Worm (Caenorhabditis elegans) whole organism, early embryonic: Measurements from ENCODE around the gene unc-84.

Source experiments
- B0310.2 ChIP-seq: sonication (generic microtip); optimal IDR thresholded peaks from 2 replicates; lab custom pipeline; 2016; ENCODE audit warnings: mild to moderate bottlenecking, missing genetic modification characterization, missing compliant biosample characterization
- F13C5.2 ChIP-seq: sonication (generic microtip); optimal IDR thresholded peaks from 2 replicates; lab custom pipeline; 2017; ENCODE audit warnings: mild to moderate bottlenecking, missing genetic modification characterization, inconsistent platforms, missing compliant biosample characterization
- aly-1 ChIP-seq: sonication (generic microtip); optimal IDR thresholded peaks from 2 replicates; lab custom pipeline; 2016; ENCODE audit warnings: missing genetic modification characterization, missing compliant biosample characterization
- ama-1 ChIP-seq: fragments of 150-350 bp; optimal IDR thresholded peaks from 2 replicates; lab custom pipeline; 2014
- ceh-13 ChIP-seq: fragments of 200-800 bp; sonication (Bioruptor generic); optimal IDR thresholded peaks from 2 replicates; lab custom pipeline; 2018; ENCODE audit warnings: mild to moderate bottlenecking, missing genetic modification characterization, missing compliant biosample characterization
- ceh-36 ChIP-seq: sonication (generic microtip); optimal IDR thresholded peaks from 2 replicates; lab custom pipeline; 2016; ENCODE audit warnings: missing genetic modification characterization, inconsistent platforms, missing compliant biosample characterization
- ets-7 ChIP-seq: sonication (generic microtip); optimal IDR thresholded peaks from 2 replicates; lab custom pipeline; 2016; ENCODE audit warnings: missing genotype, missing genetic modification characterization, missing compliant biosample characterization
- flt-1 ChIP-seq: fragments of 200-800 bp; sonication (Bioruptor generic); IDR thresholded peaks from 2 replicates; pipeline ENCODE4 v1.3.6; 2022; ENCODE audit warnings: missing genetic modification characterization, missing compliant biosample characterization
- hmbx-1 ChIP-seq: sonication (generic microtip); optimal IDR thresholded peaks from 2 replicates; lab custom pipeline; 2016; ENCODE audit warnings: mild to moderate bottlenecking, missing genetic modification characterization, missing compliant biosample characterization
- hmg-4 ChIP-seq: fragments of 200-800 bp; sonication (Bioruptor generic); optimal IDR thresholded peaks from 2 replicates; lab custom pipeline; 2018; ENCODE audit warnings: mild to moderate bottlenecking, missing genetic modification characterization, missing compliant biosample characterization
- hnd-1 ChIP-seq: sonication (generic microtip); optimal IDR thresholded peaks from 2 replicates; lab custom pipeline; 2016; ENCODE audit warnings: missing genetic modification characterization, missing compliant biosample characterization
- pes-1 ChIP-seq: fragments of 200-800 bp; sonication (Bioruptor generic); IDR thresholded peaks from 2 replicates; pipeline ENCODE4 v1.3.6; 2022; ENCODE audit warnings: missing genetic modification reagents, missing genetic modification characterization, missing compliant biosample characterization
- scrt-1 ChIP-seq: fragments of 200-800 bp; sonication (Bioruptor generic); IDR thresholded peaks from 2 replicates; pipeline ENCODE4 v1.3.6; 2022; ENCODE audit warnings: missing genetic modification characterization, missing compliant biosample characterization
- sea-1 ChIP-seq: fragments of 200-800 bp; sonication (Bioruptor generic); conservative IDR thresholded peaks from 2 replicates; pipeline ENCODE4 v1.3.6; 2022; ENCODE audit warnings: missing genetic modification characterization, missing compliant biosample characterization
- tbx-11 ChIP-seq: fragments of 200-800 bp; sonication (Bioruptor generic); IDR thresholded peaks from 2 replicates; pipeline ENCODE4 v1.3.6; 2022; ENCODE audit warnings: missing genetic modification characterization, missing compliant biosample characterization
- tbx-37 ChIP-seq: fragments of 200-800 bp; sonication (Bioruptor generic); conservative IDR thresholded peaks from 2 replicates; pipeline ENCODE4 v1.3.6; 2022; ENCODE audit warnings: missing genetic modification reagents, missing genetic modification characterization, missing compliant biosample characterization
- tra-4 ChIP-seq: sonication (generic microtip); optimal IDR thresholded peaks from 2 replicates; lab custom pipeline; 2017; ENCODE audit warnings: missing genetic modification characterization, missing compliant biosample characterization

unc-84 gene

ce11 chrX:13550890-13551289, 33.7 kb upstream of the unc-84 start, which contains the start of gene odr-1:
TSS of gene odr-1 (minus strand) at chrX:13550990.
- TF ChIP-seq tra-4 (tag; lab: Kevin White, UChicago) (no peak), hnd-1 (tag; lab: Kevin White, UChicago) (no peak), flt-1 (GFP tag; lab: Robert Waterston, UW) (no peak), hmbx-1 (tag; lab: Kevin White, UChicago) (no peak), F13C5.2 (no peak), ama-1 (lab: Kevin White, UChicago) (no peak), B0310.2 (tag; lab: Kevin White, UChicago) (no peak), ets-7 (tag; lab: Kevin White, UChicago) (no peak), aly-1 (tag; lab: Kevin White, UChicago) (no peak), tbx-37 (GFP tag; lab: Robert Waterston, UW) (no peak), pes-1 (GFP tag; lab: Robert Waterston, UW) (no peak)

DNA sequence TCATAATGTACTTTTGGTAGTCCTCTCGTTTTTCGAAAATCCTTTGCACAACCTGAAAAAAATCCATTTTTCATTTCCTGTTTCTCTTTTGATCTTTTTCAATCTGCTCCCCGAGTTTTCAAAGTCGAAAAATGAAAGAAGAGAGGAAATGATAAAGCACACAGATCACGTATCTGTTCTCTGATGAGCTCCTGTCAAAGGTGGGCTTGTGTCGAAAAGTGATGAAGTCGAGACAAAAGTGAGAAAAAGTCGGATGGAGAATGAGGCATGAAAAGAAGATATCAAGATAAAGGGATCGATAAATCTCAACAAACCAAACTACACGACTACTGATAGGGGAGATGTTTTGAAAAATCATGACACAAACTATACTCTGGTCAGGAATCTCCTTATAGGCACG, 29.5 kb upstream of the unc-84 start:
- TF ChIP-seq B0310.2 (tag; lab: Kevin White, UChicago) (no peak), hmbx-1 (tag; lab: Kevin White, UChicago) (no peak), ceh-13 (GFP tag; lab: Kevin White, UChicago) (no peak), hnd-1 (tag; lab: Kevin White, UChicago) (no peak), ets-7 (tag; lab: Kevin White, UChicago) (no peak), tra-4 (tag; lab: Kevin White, UChicago) (no peak), pes-1 (GFP tag; lab: Robert Waterston, UW) (no peak), scrt-1 (no peak), aly-1 (tag; lab: Kevin White, UChicago) (no peak), tbx-11 (GFP tag; lab: Robert Waterston, UW) (no peak), F13C5.2 (no peak), ceh-36 (tag; lab: Kevin White, UChicago) (no peak), sea-1 (GFP tag; lab: Robert Waterston, UW) (no peak), hmg-4 (GFP tag; lab: Kevin White, UChicago) (no peak), flt-1 (GFP tag; lab: Robert Waterston, UW) (no peak), tbx-37 (GFP tag; lab: Robert Waterston, UW) (no peak), ama-1 (lab: Kevin White, UChicago) (no peak)

ce11 chrX:13556066-13556465, 28.5 kb upstream of the unc-84 start, which contains the start of gene glb-20:
TSS of gene glb-20 (minus strand) at chrX:13556166.
- no peak for TF ChIP-seq flt-1 (GFP tag; lab: Robert Waterston, UW)
- no peak for TF ChIP-seq hmbx-1 (tag; lab: Kevin White, UChicago)
- TF ChIP-seq pes-1 (GFP tag; lab: Robert Waterston, UW), result no peak
- no peak for TF ChIP-seq aly-1 (tag; lab: Kevin White, UChicago)
- TF ChIP-seq tra-4 (tag; lab: Kevin White, UChicago), result no peak
- no peak for TF ChIP-seq sea-1 (GFP tag; lab: Robert Waterston, UW)
- TF ChIP-seq F13C5.2, result no peak
- no peak for TF ChIP-seq hnd-1 (tag; lab: Kevin White, UChicago)
- TF ChIP-seq B0310.2 (tag; lab: Kevin White, UChicago), result no peak
- no peak for TF ChIP-seq ceh-36 (tag; lab: Kevin White, UChicago)
- no peak for TF ChIP-seq ceh-13 (GFP tag; lab: Kevin White, UChicago)
- TF ChIP-seq scrt-1, result no peak
- TF ChIP-seq hmg-4 (GFP tag; lab: Kevin White, UChicago), result no peak
- TF ChIP-seq ets-7 (tag; lab: Kevin White, UChicago), result no peak
- no peak for TF ChIP-seq tbx-37 (GFP tag; lab: Robert Waterston, UW)
- TF ChIP-seq ama-1 (lab: Kevin White, UChicago), result no peak
- TF ChIP-seq tbx-11 (GFP tag; lab: Robert Waterston, UW), result no peak

- no peak for TF ChIP-seq tbx-37 (GFP tag; lab: Robert Waterston, UW)
- TF ChIP-seq pes-1 (GFP tag; lab: Robert Waterston, UW), result no peak
- no peak for TF ChIP-seq ceh-36 (tag; lab: Kevin White, UChicago)
- TF ChIP-seq hmbx-1 (tag; lab: Kevin White, UChicago), result no peak
- TF ChIP-seq ama-1 (lab: Kevin White, UChicago), result no peak
- no peak for TF ChIP-seq scrt-1
- no peak for TF ChIP-seq sea-1 (GFP tag; lab: Robert Waterston, UW)
- no peak for TF ChIP-seq tbx-11 (GFP tag; lab: Robert Waterston, UW)
- no peak for TF ChIP-seq F13C5.2
- no peak for TF ChIP-seq tra-4 (tag; lab: Kevin White, UChicago)
- no peak for TF ChIP-seq hmg-4 (GFP tag; lab: Kevin White, UChicago)
- no peak for TF ChIP-seq hnd-1 (tag; lab: Kevin White, UChicago)
- TF ChIP-seq ets-7 (tag; lab: Kevin White, UChicago), result no peak
- no peak for TF ChIP-seq flt-1 (GFP tag; lab: Robert Waterston, UW)
- TF ChIP-seq aly-1 (tag; lab: Kevin White, UChicago), result no peak
Observed at ce11 chrX:13558667-13559066, 25.9 kb upstream of the unc-84 start.

DNA sequence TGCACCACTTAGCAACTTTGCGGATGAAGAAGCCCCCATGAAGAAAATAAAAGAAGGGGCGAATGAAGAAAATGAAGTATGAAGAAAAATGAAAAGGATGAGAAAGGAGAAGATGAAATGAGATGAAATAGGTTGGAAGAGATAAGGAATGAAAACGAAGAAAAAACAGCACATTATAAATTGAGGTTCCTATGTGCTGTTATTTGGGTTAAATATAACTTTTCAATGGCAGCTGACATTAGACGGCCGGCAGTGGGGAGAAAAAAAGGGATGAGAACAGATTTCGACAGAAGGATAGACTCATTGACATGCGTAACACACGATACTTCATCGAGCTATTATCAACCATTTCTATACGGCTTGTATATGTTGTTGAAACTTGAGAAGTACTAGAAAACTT, 22.6 kb upstream of the unc-84 start:
- TF ChIP-seq tra-4 (tag; lab: Kevin White, UChicago), result no peak
- no peak for TF ChIP-seq aly-1 (tag; lab: Kevin White, UChicago)
- no peak for TF ChIP-seq ama-1 (lab: Kevin White, UChicago)
- TF ChIP-seq ceh-36 (tag; lab: Kevin White, UChicago), result no peak

DNA sequence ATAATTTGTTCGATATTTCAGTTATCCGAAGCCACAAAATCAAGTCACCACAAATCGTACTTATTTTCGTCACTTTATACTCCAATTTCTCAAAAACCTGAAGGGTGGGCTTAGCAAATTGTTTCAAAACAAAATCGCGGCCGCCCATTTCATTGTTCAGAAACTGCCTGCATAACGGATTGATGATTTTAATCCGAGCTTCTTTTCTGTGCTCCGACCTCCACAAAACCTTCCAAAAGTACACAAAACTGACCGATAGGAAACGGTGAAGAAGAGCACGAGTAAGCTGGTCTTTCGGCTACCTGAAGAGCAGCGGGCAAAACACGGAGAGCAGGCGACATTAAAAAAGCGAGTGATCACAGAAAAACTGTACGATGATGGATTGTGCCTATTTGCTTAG, 18.1 kb upstream of the unc-84 start, which contains the start of gene R01E6.2:
Gene R01E6.2, minus strand, starts transcription at position 101 of the 400 bp plus-strand sequence.
- TF ChIP-seq ama-1 (lab: Kevin White, UChicago) (no peak), B0310.2 (tag; lab: Kevin White, UChicago) (no peak), ceh-36 (tag; lab: Kevin White, UChicago) (no peak), scrt-1 (no peak), aly-1 (tag; lab: Kevin White, UChicago) (no peak), tbx-11 (GFP tag; lab: Robert Waterston, UW) (no peak), tbx-37 (GFP tag; lab: Robert Waterston, UW) (no peak), hnd-1 (tag; lab: Kevin White, UChicago) (no peak), tra-4 (tag; lab: Kevin White, UChicago) (no peak), F13C5.2 (no peak), ceh-13 (GFP tag; lab: Kevin White, UChicago) (no peak), pes-1 (GFP tag; lab: Robert Waterston, UW) (no peak), ets-7 (tag; lab: Kevin White, UChicago) (no peak), sea-1 (GFP tag; lab: Robert Waterston, UW) (no peak)
